Worm (Caenorhabditis elegans) whole organism, L4/young adult: ENCODE measurements around the gene exp-1.

ENCODE experiments used
- W03F9.2 ChIP-seq: fragments of 150-350 bp; optimal IDR thresholded peaks from 2 replicates; lab custom pipeline; 2014; ENCODE audit warnings: missing biosample characterization, missing genetic modification characterization
- dao-5 ChIP-seq: sonication (generic microtip); optimal IDR thresholded peaks from 2 replicates; lab custom pipeline; 2016; ENCODE audit warnings: missing genotype, missing genetic modification characterization, moderate library complexity, missing compliant biosample characterization
- him-1 ChIP-seq: sonication (generic microtip); optimal IDR thresholded peaks from 2 replicates; lab custom pipeline; 2016; ENCODE audit warnings: missing genotype, missing genetic modification reagents, missing genetic modification characterization, missing compliant biosample characterization

The exp-1 gene

DNA sequence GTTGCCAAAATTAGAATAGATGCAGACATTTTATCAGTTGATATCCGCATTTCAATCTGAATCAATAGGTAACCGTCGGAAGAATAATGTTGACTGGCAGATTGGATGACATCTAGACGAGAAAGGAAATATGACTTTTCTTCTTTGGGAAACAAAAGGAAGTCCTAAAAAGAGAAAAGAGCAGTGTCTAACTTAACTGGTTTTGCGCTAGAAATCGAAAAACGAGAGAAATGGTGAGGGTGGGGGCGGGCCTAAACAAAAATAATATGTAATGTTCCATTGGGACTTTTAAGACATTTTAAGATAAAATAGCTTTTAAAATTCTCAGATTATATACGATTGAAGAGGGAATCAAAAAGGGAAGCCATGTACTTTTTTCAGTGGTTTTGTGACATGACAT lies at the start of gene exp-1:
Gene exp-1 (minus strand): TSS at position 101 of the 400 bp plus-strand sequence.
- no peak for TF ChIP-seq W03F9.2
- no peak for TF ChIP-seq him-1
- TF ChIP-seq dao-5 (tag; lab: Kevin White, UChicago): no peak

DNA sequence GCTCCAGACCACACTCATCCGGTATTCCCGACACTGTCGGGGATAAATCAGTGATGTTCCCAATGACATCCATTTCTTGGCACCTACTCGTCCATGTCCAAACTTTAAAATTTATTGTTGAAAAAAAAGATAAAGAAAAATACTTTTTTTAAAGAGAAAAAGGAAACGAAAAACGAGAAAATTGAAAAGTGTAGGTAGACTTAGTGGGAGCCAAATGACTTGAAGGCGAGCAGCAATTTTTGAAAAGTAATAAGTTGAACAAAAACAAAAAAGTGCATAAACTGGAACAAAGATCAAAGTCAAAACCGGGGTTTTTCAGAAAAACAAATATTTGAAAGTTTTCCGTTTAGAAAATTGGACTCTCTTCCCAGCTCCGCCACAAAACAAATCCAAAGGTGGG lies 47.2 kb upstream of the exp-1 start, which contains the start of gene daf-37:
Gene daf-37 (minus strand): TSS at position 101 of the 400 bp plus-strand sequence.
- TF ChIP-seq dao-5 (tag; lab: Kevin White, UChicago) (no peak), W03F9.2 (no peak), him-1 (no peak)

DNA sequence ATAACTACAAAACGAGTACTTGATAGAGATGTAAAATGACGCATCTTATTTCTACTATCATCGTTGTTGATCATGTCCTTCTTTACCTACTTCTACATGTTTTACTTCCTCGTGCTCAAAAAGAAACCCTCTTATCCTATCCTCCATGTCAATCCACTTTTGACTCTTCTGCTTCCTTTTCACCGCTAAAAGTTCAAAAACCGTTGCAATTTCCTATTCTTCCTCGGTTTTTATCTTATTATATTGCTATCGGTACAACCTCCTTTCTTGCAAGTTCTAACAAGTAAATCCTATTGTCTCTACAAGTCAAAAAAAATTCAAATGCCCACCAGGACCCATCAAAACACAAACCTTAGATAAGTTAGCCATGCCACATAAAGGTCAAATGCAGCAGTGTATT lies 46.4 kb upstream of the exp-1 start:
- TF ChIP-seq dao-5 (tag; lab: Kevin White, UChicago) (no peak), him-1 (no peak), W03F9.2 (no peak)

DNA sequence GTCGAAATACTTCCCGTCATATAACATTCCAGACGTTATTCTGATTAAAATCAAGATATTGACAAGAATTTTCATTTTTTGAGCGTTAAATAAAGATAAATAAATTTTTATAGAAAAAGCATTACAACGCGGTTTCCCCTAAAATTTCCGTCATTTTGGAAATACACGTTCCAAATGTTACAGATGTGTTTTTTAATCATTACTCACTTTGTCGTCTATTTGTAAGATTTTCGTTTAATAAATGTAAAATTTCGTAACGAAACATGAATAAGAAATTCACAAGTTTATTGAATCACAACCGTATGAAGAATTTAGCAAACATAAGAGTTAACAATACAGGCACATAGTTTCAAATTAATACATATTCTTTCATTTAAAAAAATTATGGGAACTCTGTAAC lies 42.0 kb upstream of the exp-1 start, which contains the start of gene C30B5.17:
Gene C30B5.17 (minus strand): TSS at position 101 of the 400 bp plus-strand sequence.
- TF ChIP-seq W03F9.2 (no peak), dao-5 (tag; lab: Kevin White, UChicago) (no peak), him-1 (no peak)

DNA sequence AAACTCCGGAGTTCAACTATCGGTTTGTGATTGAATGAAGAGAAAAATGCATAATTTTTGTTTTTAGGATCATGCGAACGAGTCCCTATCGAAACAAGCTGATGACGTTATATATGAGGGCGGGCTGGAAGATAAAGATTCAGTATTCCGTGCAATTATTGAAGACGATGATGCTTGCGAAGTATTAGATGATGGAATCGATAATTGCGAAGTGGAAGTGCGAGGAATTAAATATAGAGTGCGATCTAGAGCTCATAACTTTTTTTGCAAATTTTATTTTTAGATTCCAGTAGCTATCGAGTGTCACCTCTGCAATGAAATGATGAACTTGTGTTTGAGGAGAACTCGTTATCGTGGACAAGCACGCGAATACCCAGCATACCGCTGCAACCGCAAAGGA lies 38.1 kb upstream of the exp-1 start:
- TF ChIP-seq him-1: no peak

DNA sequence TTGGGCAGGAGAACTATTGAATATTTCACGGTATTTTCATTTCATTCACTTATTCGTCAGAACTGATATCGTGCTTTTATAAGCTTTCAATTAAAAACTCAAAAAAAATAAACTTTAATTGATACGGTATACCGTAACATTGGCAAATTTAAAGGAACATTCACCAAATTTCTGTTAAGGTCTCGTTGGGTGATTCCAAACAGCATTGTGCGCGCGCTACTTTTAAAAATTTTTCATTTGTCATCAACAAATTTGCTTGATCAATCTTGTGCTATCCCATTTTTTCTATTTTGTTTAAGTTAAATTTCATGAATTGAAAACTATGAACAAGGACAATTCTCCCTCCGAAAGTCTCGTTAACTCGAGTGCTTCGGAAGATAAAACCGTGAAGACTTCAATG lies 37.6 kb upstream of the exp-1 start, which contains the start of gene szy-4:
Gene szy-4 (plus strand): TSS at position 229 of the 400 bp plus-strand sequence.
- TF ChIP-seq dao-5 (tag; lab: Kevin White, UChicago) (no peak), W03F9.2 (no peak), him-1 (no peak)

DNA sequence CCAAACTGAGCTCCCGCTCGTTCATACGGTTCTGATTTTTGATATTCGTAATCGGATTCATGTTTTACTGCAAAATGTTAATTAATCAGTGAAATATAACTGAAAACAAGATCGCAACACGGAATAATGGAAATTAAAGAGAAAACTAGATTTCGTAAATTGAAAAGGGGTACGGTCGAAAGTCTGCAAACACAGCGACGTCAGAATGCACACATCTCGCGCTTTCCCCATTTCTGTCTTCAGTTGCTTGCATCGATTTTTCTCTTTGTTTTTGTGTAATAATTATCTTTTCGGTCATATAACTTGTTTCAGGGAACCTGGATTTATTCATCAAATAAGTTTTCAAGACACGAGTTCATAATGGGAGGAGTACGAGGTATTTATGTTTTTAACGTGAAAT lies 36.0 kb upstream of the exp-1 start, which contains the start of the genes rbmx-2 and C30B5.2:
Gene rbmx-2 (minus strand): TSS at position 74 of the 400 bp plus-strand sequence.
Gene C30B5.2 (plus strand): TSS at position 306 of the 400 bp plus-strand sequence.
- TF ChIP-seq W03F9.2 (no peak), him-1 (no peak), dao-5 (tag; lab: Kevin White, UChicago) (no peak)

DNA sequence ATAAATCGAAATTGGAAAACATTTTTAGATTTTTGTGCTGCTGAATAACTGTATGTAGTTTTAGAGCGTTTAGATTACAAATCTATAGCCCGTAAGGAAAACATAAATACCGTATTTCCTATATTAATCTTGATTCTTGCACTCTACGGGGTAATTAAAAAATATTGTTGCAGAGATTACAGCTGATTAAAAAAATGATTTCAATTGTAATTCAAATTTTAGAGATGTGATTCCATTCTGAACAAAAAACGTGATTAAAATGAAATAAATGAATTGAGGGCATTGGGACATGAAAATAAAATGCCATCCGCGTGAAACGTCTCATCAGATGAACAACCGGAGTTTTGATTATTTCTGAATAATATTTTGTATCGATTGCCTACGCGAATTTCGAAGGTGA lies 31.6 kb upstream of the exp-1 start, which contains the start of gene cpb-2:
Gene cpb-2 (plus strand): TSS at position 301 of the 400 bp plus-strand sequence.
- no peak for TF ChIP-seq W03F9.2
- TF ChIP-seq him-1: no peak
- TF ChIP-seq dao-5 (tag; lab: Kevin White, UChicago): no peak

DNA sequence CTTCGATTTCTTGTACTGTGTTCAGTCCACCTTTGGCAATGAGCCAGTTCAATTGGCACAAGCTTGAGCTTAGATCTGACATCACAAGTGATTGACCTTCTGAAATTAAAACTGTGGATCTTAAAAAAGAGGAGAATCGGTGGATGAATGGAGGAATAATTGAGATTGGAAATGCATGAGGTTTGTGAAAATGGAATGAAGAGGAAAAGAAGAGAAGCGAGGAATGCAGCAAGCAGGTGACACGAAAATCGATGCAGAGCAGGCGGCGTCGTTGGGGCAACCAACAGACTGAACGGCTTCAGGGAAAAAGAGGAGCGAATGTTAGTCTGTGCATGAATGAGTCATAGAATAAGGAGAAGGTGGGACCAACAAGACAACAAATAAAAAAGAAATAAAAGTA lies 30.4 kb upstream of the exp-1 start, which contains the start of gene fkh-8:
Gene fkh-8 (minus strand): TSS at position 101 of the 400 bp plus-strand sequence.
- TF ChIP-seq W03F9.2: no peak
- no peak for TF ChIP-seq dao-5 (tag; lab: Kevin White, UChicago)
- no peak for TF ChIP-seq him-1

DNA sequence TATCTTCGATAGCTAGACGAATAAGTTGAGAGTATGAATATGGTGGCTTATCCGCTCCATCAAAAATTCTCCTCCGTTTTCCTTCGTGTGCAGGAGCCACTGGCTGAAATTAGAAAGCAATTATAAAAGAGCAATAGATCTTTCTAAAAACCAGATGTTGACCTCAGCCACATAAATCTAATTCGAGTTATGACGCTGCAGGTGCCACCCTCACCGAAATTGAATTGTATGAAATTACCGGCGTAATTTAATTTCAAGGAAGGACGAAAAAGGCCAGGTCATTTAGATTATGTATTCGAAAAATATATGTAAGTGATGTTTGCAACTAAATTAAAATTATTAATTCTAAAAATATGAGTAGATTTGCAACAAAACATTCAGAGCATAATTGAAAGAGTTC lies 29.9 kb upstream of the exp-1 start:
- TF ChIP-seq dao-5 (tag; lab: Kevin White, UChicago) (no peak), W03F9.2 (no peak), him-1 (no peak)

DNA sequence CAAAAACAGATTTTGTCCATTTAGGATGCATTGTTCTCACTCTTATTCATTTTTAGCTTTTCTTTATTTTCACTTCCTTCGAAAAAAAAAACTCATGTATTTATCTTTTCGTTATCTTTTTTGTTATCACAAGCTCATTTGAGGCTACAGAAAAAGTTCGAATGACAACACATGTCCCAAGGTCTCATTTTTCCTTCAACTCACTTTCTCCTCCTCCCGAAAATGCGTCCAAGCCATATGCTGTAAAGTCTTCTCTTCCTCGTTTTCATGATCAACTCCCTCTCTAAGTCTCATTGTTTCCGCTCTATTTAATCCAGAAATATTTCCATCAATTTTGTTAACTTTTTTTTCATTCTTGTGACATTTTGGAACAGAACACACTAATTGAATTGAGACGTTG lies 20.4 kb upstream of the exp-1 start:
- TF ChIP-seq dao-5 (tag; lab: Kevin White, UChicago): no peak
- no peak for TF ChIP-seq him-1
- TF ChIP-seq W03F9.2: no peak

DNA sequence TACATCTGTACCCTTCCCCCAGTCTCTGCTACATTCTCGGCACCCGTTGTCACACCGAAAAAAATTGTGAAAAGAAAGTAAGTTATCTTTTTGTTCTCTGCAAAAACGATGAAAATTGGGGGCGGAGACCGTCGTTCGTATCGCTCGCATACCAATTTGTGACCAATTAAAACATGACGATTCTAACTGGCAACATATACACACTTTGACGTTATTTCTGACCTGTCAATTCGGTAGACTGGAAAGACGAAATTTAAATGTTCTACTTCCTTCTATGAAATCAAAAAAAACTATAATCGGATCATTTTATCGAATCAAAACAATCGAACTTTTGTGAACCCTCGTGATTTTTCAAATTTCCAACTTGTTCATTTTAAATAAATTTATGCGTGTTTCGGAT lies 19.7 kb upstream of the exp-1 start:
- no peak for TF ChIP-seq W03F9.2
- no peak for TF ChIP-seq him-1
- TF ChIP-seq dao-5 (tag; lab: Kevin White, UChicago): no peak

DNA sequence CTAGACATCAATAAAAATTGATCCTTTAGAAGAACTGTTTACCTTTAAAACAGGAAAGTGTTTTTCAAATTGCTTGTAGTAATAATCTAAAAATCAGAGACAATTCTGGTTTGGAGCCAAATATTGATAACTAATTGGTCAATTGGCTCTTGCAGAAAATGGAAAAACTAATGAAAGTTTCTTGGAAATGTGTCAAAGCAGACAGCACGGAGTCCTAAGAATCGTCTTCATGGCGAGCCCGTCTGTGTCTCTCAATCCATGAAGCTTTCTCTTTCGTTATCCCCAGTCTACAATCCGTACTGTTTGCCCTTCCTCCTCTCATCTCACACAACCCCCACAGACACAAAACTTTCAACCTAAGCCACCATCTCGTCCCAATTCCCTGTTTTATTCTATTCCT lies 18.6 kb upstream of the exp-1 start, which contains the start of gene F40H3.1:
Gene F40H3.1 (plus strand): TSS at position 301 of the 400 bp plus-strand sequence.
- TF ChIP-seq W03F9.2 (no peak), him-1 (no peak), dao-5 (tag; lab: Kevin White, UChicago) (no peak)

DNA sequence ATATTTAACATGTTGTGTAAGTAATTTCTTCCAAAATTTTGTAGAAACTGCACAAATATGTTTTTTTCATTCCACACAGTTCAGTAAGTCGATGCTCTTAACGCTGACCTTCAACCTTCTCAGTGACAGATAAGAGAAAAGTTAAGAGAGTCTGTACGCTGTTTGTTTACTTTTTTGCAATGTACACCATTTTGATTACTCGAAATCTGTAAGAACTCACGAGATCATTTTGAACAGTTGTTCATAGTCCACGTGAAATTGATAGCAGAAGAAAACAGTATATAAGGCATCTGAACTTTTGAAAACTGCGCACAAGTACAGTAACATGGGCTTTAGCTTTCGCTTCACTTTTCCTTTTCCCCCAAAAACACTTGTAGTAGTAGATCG lies 17.8 kb upstream of the exp-1 start:
- no peak for TF ChIP-seq dao-5 (tag; lab: Kevin White, UChicago)
- no peak for TF ChIP-seq W03F9.2
- no peak for TF ChIP-seq him-1

DNA sequence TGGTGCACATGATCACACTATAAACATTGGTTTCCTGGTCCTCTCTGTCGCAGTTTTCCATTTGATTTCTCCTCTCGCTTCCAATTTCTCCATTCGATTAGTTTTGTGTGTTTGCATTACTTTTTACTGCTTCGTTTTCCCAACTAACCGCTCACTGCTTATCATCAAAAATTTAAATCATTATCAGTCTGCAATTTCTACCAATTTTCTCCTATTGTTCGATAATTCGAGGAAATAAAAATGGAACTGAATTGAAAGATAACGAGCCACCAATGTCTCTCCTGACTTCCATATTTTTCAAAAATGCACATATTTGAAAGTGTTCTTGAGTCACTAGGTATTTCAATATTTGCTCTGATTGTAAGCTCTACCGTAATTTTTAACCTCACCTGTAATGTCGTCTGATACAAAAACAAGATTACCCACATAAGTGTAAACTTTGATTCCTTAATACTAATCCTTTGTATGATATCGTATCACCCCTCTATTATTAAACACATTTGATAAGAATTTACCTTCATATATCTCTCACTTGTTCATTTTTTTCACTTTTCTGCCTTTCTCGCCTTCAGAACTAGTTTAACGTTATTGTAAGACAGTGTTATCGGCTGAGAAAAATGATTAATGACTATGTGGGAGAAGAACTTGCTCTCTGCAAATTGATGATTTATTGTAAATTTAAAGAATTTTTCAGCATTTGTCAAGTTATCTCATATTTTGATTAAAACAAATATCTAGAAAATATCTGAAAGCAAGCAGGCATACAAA lies 17.3 kb upstream of the exp-1 start:
- TF ChIP-seq dao-5 (tag; lab: Kevin White, UChicago) (no peak), W03F9.2 (no peak), him-1 (no peak)
